Fruit fly (Drosophila melanogaster): ENCODE measurements around the gene CG7634.

DNA sequence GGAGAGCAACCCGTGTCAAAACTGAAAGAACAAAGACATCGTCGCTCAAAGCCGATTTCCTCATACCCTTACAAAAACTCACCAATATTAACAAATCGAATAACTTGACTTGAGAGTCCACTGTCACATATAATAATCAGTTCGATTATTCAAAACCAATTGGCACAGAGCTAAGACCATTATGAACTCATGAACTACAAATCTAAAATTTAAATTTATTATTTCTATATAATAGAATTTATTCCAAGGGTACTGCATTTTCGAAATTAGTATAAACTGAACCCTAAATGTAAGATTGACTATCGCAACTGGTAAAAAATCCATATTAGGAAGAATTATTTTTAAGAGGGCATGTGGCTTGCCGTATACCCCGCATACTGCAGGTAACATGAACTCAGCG lies 16.8 kb downstream of the CG7634 start:
- TF ChIP-seq CG8478 (optimal IDR thresholded peaks at IDR 0.05) (no peak), EcR (GFP tag; optimal IDR thresholded peaks at IDR 0.05) (no peak), pan (optimal IDR thresholded peaks at IDR 0.05) (no peak), psq (optimal IDR thresholded peaks at IDR 0.05) (no peak), usp (GFP tag; optimal IDR thresholded peaks at IDR 0.05) (no peak)

Data from whole organism.